Worm (Caenorhabditis elegans) whole organism, L3 larva: ENCODE results near the gene gpa-6.

ENCODE experiments used
- R02D3.7 ChIP-seq: fragments of 150-350 bp; optimal IDR thresholded peaks from 2 replicates; lab custom pipeline; 2014; ENCODE audit warnings: missing biosample characterization, missing genetic modification characterization
- ZK546.5 ChIP-seq: sonication (generic microtip); optimal IDR thresholded peaks from 2 replicates; lab custom pipeline; 2017; ENCODE audit warnings: missing biosample characterization, missing genetic modification characterization
- aly-2 ChIP-seq: fragments of 150-350 bp; optimal IDR thresholded peaks from 2 replicates; lab custom pipeline; 2014; ENCODE audit warnings: missing biosample characterization, missing genetic modification characterization
- ama-1 ChIP-seq: fragments of 150-350 bp; optimal IDR thresholded peaks from 2 replicates; lab custom pipeline; 2018
- ceh-28 ChIP-seq: fragments of 150-350 bp; optimal IDR thresholded peaks from 2 replicates; lab custom pipeline; 2014; ENCODE audit warnings: missing biosample characterization, missing genetic modification reagents, missing genetic modification characterization
- ceh-82 ChIP-seq: fragments of 150-350 bp; optimal IDR thresholded peaks from 2 replicates; lab custom pipeline; 2014; ENCODE audit warnings: missing biosample characterization, missing genetic modification characterization
- ceh-9 ChIP-seq: sonication (generic microtip); optimal IDR thresholded peaks from 2 replicates; lab custom pipeline; 2018; ENCODE audit warnings: missing biosample characterization, missing genetic modification characterization
- daf-12 ChIP-seq: fragments of 150-350 bp; optimal IDR thresholded peaks from 2 replicates; lab custom pipeline; 2014; ENCODE audit warnings: missing biosample characterization, missing genetic modification reagents, missing genetic modification characterization
- egl-27 ChIP-seq: sonication (generic microtip); optimal IDR thresholded peaks from 4 replicates; lab custom pipeline; 2017; ENCODE audit warnings: missing biosample characterization, missing genetic modification reagents, missing genetic modification characterization
- egl-5 ChIP-seq: fragments of 150-350 bp; optimal IDR thresholded peaks from 2 replicates; lab custom pipeline; 2017; ENCODE audit warnings: missing biosample characterization, missing genetic modification reagents, missing genetic modification characterization, inconsistent platforms
- elt-1 ChIP-seq: fragments of 150-350 bp; optimal IDR thresholded peaks from 2 replicates; lab custom pipeline; 2014; ENCODE audit warnings: missing biosample characterization, missing genetic modification characterization
- elt-3 ChIP-seq, 3 experiments: fragments of 150-350 bp in 1 of 3; sonication (generic microtip) in 2 of 3; optimal IDR thresholded peaks; 2 replicates in 2 of 3; 4 replicates in 1 of 3; lab custom pipeline; 2014 to 2017; ENCODE audit warnings: missing biosample characterization in 3 of 3, missing genetic modification characterization in 3 of 3
- eor-1 ChIP-seq, 2 experiments: fragments of 150-350 bp; optimal IDR thresholded peaks; 2 replicates each; lab custom pipeline; 2014 to 2018; ENCODE audit warnings: missing biosample characterization in 2 of 2, missing genetic modification characterization in 2 of 2
- fkh-10 ChIP-seq: sonication (generic microtip); optimal IDR thresholded peaks from 2 replicates; lab custom pipeline; 2017; ENCODE audit warnings: missing biosample characterization, missing genetic modification reagents, missing genetic modification characterization
- fkh-2 ChIP-seq: fragments of 150-350 bp; optimal IDR thresholded peaks from 2 replicates; lab custom pipeline; 2014; ENCODE audit warnings: missing biosample characterization, missing genetic modification reagents, missing genetic modification characterization
- fos-1 ChIP-seq: fragments of 150-350 bp; optimal IDR thresholded peaks from 2 replicates; lab custom pipeline; 2014; ENCODE audit warnings: missing biosample characterization, missing genetic modification characterization
- jun-1 ChIP-seq: fragments of 150-350 bp; optimal IDR thresholded peaks from 2 replicates; lab custom pipeline; 2014; ENCODE audit warnings: missing biosample characterization, missing genetic modification reagents, missing genetic modification characterization
- lin-15B ChIP-seq: fragments of 150-350 bp; optimal IDR thresholded peaks from 2 replicates; lab custom pipeline; 2014; ENCODE audit warnings: missing biosample characterization, missing genetic modification characterization
- lin-39 ChIP-seq: fragments of 150-350 bp; optimal IDR thresholded peaks from 2 replicates; lab custom pipeline; 2018; ENCODE audit warnings: missing biosample characterization, missing genetic modification reagents, missing genetic modification characterization
- lsy-12 ChIP-seq: sonication (generic microtip); optimal IDR thresholded peaks from 2 replicates; lab custom pipeline; 2016; ENCODE audit warnings: mild to moderate bottlenecking, missing genetic modification characterization, missing compliant biosample characterization
- mml-1 ChIP-seq: fragments of 150-350 bp; sonication (generic microtip); optimal IDR thresholded peaks from 3 replicates; lab custom pipeline; 2014; ENCODE audit warnings: missing biosample characterization, missing genetic modification characterization
- nfya-1 ChIP-seq: sonication (generic microtip); optimal IDR thresholded peaks from 2 replicates; lab custom pipeline; 2017; ENCODE audit warnings: missing genetic modification characterization, mild to moderate bottlenecking, missing compliant biosample characterization, antibody characterized with exemption, moderate library complexity; ENCODE audit not compliant: insufficient read depth
- nhr-23 ChIP-seq: fragments of 150-350 bp; optimal IDR thresholded peaks from 2 replicates; lab custom pipeline; 2014; ENCODE audit warnings: missing biosample characterization, missing genetic modification reagents, missing genetic modification characterization
- nhr-237 ChIP-seq: fragments of 150-350 bp; optimal IDR thresholded peaks from 2 replicates; lab custom pipeline; 2014; ENCODE audit warnings: missing biosample characterization, missing genetic modification characterization
- nhr-25 ChIP-seq: sonication (generic microtip); optimal IDR thresholded peaks from 2 replicates; lab custom pipeline; 2017; ENCODE audit warnings: missing biosample characterization, missing genetic modification characterization
- nhr-28 ChIP-seq: fragments of 150-350 bp; optimal IDR thresholded peaks from 2 replicates; lab custom pipeline; 2014; ENCODE audit warnings: missing biosample characterization, missing genetic modification characterization
- nhr-43 ChIP-seq: sonication (generic microtip); optimal IDR thresholded peaks from 2 replicates; lab custom pipeline; 2016; ENCODE audit warnings: mild to moderate bottlenecking, missing genetic modification characterization, missing compliant biosample characterization; ENCODE audit not compliant: poor library complexity, severe bottlenecking
- nhr-77 ChIP-seq: fragments of 150-350 bp; optimal IDR thresholded peaks from 2 replicates; lab custom pipeline; 2014; ENCODE audit warnings: missing biosample characterization, missing genetic modification characterization
- pqm-1 ChIP-seq: fragments of 150-350 bp; optimal IDR thresholded peaks from 2 replicates; lab custom pipeline; 2017; ENCODE audit warnings: missing biosample characterization, missing genetic modification characterization, inconsistent platforms
- skn-1 ChIP-seq: fragments of 150-350 bp; optimal IDR thresholded peaks from 2 replicates; lab custom pipeline; 2014; ENCODE audit warnings: missing biosample characterization, missing genetic modification characterization
- snpc-4 ChIP-seq: fragments of 150-350 bp; optimal IDR thresholded peaks from 2 replicates; lab custom pipeline; 2014; ENCODE audit warnings: missing biosample characterization, missing genetic modification characterization
- tbx-2 ChIP-seq: sonication (generic microtip); optimal IDR thresholded peaks from 2 replicates; lab custom pipeline; 2016; ENCODE audit warnings: mild to moderate bottlenecking, missing genetic modification characterization, missing compliant biosample characterization
- unc-39 ChIP-seq: sonication (generic microtip); optimal IDR thresholded peaks from 4 replicates; lab custom pipeline; 2017; ENCODE audit warnings: missing biosample characterization, missing genetic modification characterization
- unc-62 ChIP-seq: fragments of 150-350 bp; sonication (generic microtip); optimal IDR thresholded peaks from 4 replicates; lab custom pipeline; 2014; ENCODE audit warnings: missing biosample characterization, missing genetic modification reagents, missing genetic modification characterization
- zag-1 ChIP-seq: fragments of 150-350 bp; optimal IDR thresholded peaks from 2 replicates; lab custom pipeline; 2014; ENCODE audit warnings: missing biosample characterization, missing genetic modification characterization

The gpa-6 gene

ce11 chrX:13227778-13228177 is 36.8 kb downstream of the gpa-6 start:
- TF ChIP-seq egl-27 (no peak), jun-1 (no peak), skn-1 (no peak), ceh-9 (tag; lab: Kevin White, UChicago) (no peak), eor-1 (tag; optimal IDR thresholded peaks at IDR 0.05; lab: Kevin White, UChicago) (no peak), ceh-82 (tag; lab: Kevin White, UChicago) (no peak), elt-3 (tag; optimal IDR thresholded peaks at IDR 0.05; lab: Kevin White, UChicago) (no peak), ama-1 (lab: Kevin White, UChicago) (no peak), nfya-1 (tag; lab: Kevin White, UChicago) (no peak), elt-1 (tag; lab: Kevin White, UChicago) (no peak), pqm-1 (tag; lab: Kevin White, UChicago) (no peak), mml-1 (tag; lab: Kevin White, UChicago) (no peak), aly-2 (tag; lab: Kevin White, UChicago) (no peak), nhr-28 (tag; lab: Kevin White, UChicago) (no peak)

ce11 chrX:13232259-13232658 is 41.2 kb downstream of the gpa-6 start, which contains the start of gene bgnt-1.5:
bgnt-1.5 (minus strand) TSS chrX:13232359.
- TF ChIP-seq nhr-23 (tag; lab: Kevin White, UChicago) (no peak), ama-1 (lab: Kevin White, UChicago) (no peak), fkh-2 (no peak)
- TF ChIP-seq, all 47 proteins: peak for 0

- TF ChIP-seq eor-1 (tag; optimal IDR thresholded peaks at IDR 0.05; lab: Kevin White, UChicago) (no peak), nfya-1 (tag; lab: Kevin White, UChicago) (no peak), lsy-12 (tag; lab: Kevin White, UChicago) (no peak), snpc-4 (tag; lab: Kevin White, UChicago) (no peak), egl-27 (no peak), ceh-28 (tag; lab: Kevin White, UChicago) (no peak), daf-12 (no peak), fkh-10 (GFP tag; lab: Kevin White, UChicago) (no peak), pqm-1 (tag; lab: Kevin White, UChicago) (no peak), unc-62 (GFP tag; lab: Kevin White, UChicago) (no peak), ZK546.5 (tag; lab: Kevin White, UChicago) (no peak), fkh-2 (no peak), nhr-77 (no peak)
Observed at ce11 chrX:13234879-13235278, 43.9 kb downstream of the gpa-6 start, which contains the start of gene K08H2.2. K08H2.2 (minus strand) TSS chrX:13234979.

- no peak for TF ChIP-seq pqm-1 (tag; lab: Kevin White, UChicago)
- peak; percentile 22 for TF ChIP-seq lin-15B (tag; lab: Kevin White, UChicago)
- TF ChIP-seq, all 47 proteins: peak for 1
Observed at ce11 chrX:13237102-13237501, 46.1 kb downstream of the gpa-6 start, which contains the start of gene K08H2.3. K08H2.3 (plus strand) TSS chrX:13237402.

ce11 chrX:13238197-13238596 is 47.2 kb downstream of the gpa-6 start, which contains the start of gene K08H2.4:
K08H2.4 (plus strand) TSS chrX:13238497.
- no peak for TF ChIP-seq tbx-2 (tag; lab: Kevin White, UChicago)

- TF ChIP-seq nhr-77 (no peak), lin-15B (tag; lab: Kevin White, UChicago) (no peak), unc-39 (tag; lab: Kevin White, UChicago) (no peak), nhr-237 (no peak), tbx-2 (tag; lab: Kevin White, UChicago) (no peak), zag-1 (tag; lab: Kevin White, UChicago) (no peak), mml-1 (tag; lab: Kevin White, UChicago) (no peak), R02D3.7 (tag; lab: Kevin White, UChicago) (no peak), aly-2 (tag; lab: Kevin White, UChicago) (no peak), ama-1 (lab: Kevin White, UChicago) (no peak), nhr-25 (tag; lab: Kevin White, UChicago) (no peak), lin-39 (tag; lab: Kevin White, UChicago) (no peak), elt-3 (tag; optimal IDR thresholded peaks at IDR 0.05; lab: Kevin White, UChicago) (no peak), daf-12 (no peak), egl-5 (no peak), fkh-2 (no peak), nhr-43 (no peak), fos-1 (tag; lab: Kevin White, UChicago) (no peak)
Observed at ce11 chrX:13242231-13242630, 51.2 kb downstream of the gpa-6 start, which contains the start of gene K08H2.5. K08H2.5 (minus strand) TSS chrX:13242331.
